Worm (Caenorhabditis elegans) whole organism, L4 larva: ENCODE results near the gene spt-5.

Experiments used
- D1046.2 ChIP-seq: fragments of 200-800 bp; sonication (Bioruptor generic); IDR thresholded peaks from 2 replicates; pipeline ENCODE4 v1.3.6; 2022; ENCODE audit warnings: missing genetic modification characterization, missing compliant biosample characterization
- F26F4.8 ChIP-seq: fragments of 200-800 bp; sonication (Bioruptor generic); conservative IDR thresholded peaks from 2 replicates; pipeline ENCODE4 v1.3.6; 2022; ENCODE audit warnings: missing genetic modification characterization, missing compliant biosample characterization
- F37D6.2 ChIP-seq: sonication (generic microtip); optimal IDR thresholded peaks from 2 replicates; lab custom pipeline; 2016; ENCODE audit warnings: mild to moderate bottlenecking, missing genetic modification characterization, missing compliant biosample characterization
- R02D3.7 ChIP-seq: fragments of 150-350 bp; sonication (generic microtip); optimal IDR thresholded peaks from 3 replicates; lab custom pipeline; 2014; ENCODE audit warnings: missing biosample characterization, missing genetic modification characterization
- T20F7.1 ChIP-seq: fragments of 200-800 bp; sonication (Bioruptor generic); optimal IDR thresholded peaks from 2 replicates; lab custom pipeline; 2018; ENCODE audit warnings: mild to moderate bottlenecking, missing genetic modification characterization, missing compliant biosample characterization
- Y48G9A.11 ChIP-seq: fragments of 200-800 bp; sonication (Bioruptor generic); IDR thresholded peaks from 2 replicates; pipeline ENCODE4 v1.3.6; 2022; ENCODE audit warnings: missing genetic modification reagents, missing genetic modification characterization, missing compliant biosample characterization
- Y5F2A.4 ChIP-seq: fragments of 200-800 bp; sonication (Bioruptor generic); optimal IDR thresholded peaks from 2 replicates; lab custom pipeline; 2018; ENCODE audit warnings: mild to moderate bottlenecking, missing genetic modification characterization, missing compliant biosample characterization
- ZK337.2 ChIP-seq: fragments of 200-800 bp; sonication (Bioruptor generic); IDR thresholded peaks from 2 replicates; pipeline ENCODE4 v1.3.6; 2022; ENCODE audit warnings: missing genetic modification reagents, missing genetic modification characterization, missing compliant biosample characterization
- aha-1 ChIP-seq: fragments of 150-350 bp; peaks from one replicate; lab custom pipeline; 2014; ENCODE audit warnings: missing biosample characterization, missing genetic modification characterization
- ceh-62 ChIP-seq: sonication (generic microtip); optimal IDR thresholded peaks from 2 replicates; lab custom pipeline; 2017; ENCODE audit warnings: missing biosample characterization, missing genetic modification characterization
- ceh-82 ChIP-seq: sonication (generic microtip); optimal IDR thresholded peaks from 2 replicates; lab custom pipeline; 2017; ENCODE audit warnings: missing biosample characterization, missing genetic modification characterization
- cey-2 ChIP-seq: sonication (generic microtip); optimal IDR thresholded peaks from 3 replicates; lab custom pipeline; 2017; ENCODE audit warnings: missing genetic modification characterization, mild to moderate bottlenecking, missing compliant biosample characterization, antibody characterized with exemption, borderline replicate concordance; ENCODE audit not compliant: insufficient read depth
- ctbp-1 ChIP-seq: fragments of 200-800 bp; sonication (Bioruptor generic); IDR thresholded peaks from 2 replicates; pipeline ENCODE4 v1.3.6; 2022; ENCODE audit warnings: missing genetic modification reagents, missing genetic modification characterization, missing compliant biosample characterization
- daf-16 ChIP-seq, 3 experiments: sonication (generic microtip); optimal IDR thresholded peaks; 2 replicates each; lab custom pipeline; 2016 to 2017; ENCODE audit warnings: missing genetic modification characterization in 3 of 3, missing genetic modification reagents in 3 of 3, mild to moderate bottlenecking in 2 of 3, missing compliant biosample characterization in 2 of 3, missing biosample characterization in 1 of 3, moderate library complexity in 1 of 3
- daf-19 ChIP-seq: fragments of 200-800 bp; sonication (Bioruptor generic); conservative IDR thresholded peaks from 2 replicates; pipeline ENCODE4 v1.3.6; 2022; ENCODE audit warnings: missing genetic modification characterization, missing compliant biosample characterization
- dmd-6 ChIP-seq: fragments of 200-800 bp; sonication (Bioruptor generic); IDR thresholded peaks from 2 replicates; pipeline ENCODE4 v1.3.6; 2022; ENCODE audit warnings: missing genetic modification reagents, missing genetic modification characterization, missing compliant biosample characterization
- dmd-9 ChIP-seq: fragments of 200-800 bp; sonication (Bioruptor generic); IDR thresholded peaks from 2 replicates; pipeline ENCODE4 v1.3.6; 2022; ENCODE audit warnings: missing genetic modification reagents, missing genetic modification characterization, missing compliant biosample characterization
- dpl-1 ChIP-seq: fragments of 150-350 bp; optimal IDR thresholded peaks from 2 replicates; lab custom pipeline; 2014; ENCODE audit warnings: missing biosample characterization, missing genetic modification reagents, missing genetic modification characterization
- dve-1 ChIP-seq: sonication (generic microtip); optimal IDR thresholded peaks from 2 replicates; lab custom pipeline; 2017; ENCODE audit warnings: antibody characterized with exemption, mild to moderate bottlenecking, missing genetic modification characterization, missing compliant biosample characterization; ENCODE audit not compliant: insufficient read depth
- egl-27 ChIP-seq: sonication (generic microtip); optimal IDR thresholded peaks from 3 replicates; lab custom pipeline; 2017; ENCODE audit warnings: missing biosample characterization, missing genetic modification reagents, missing genetic modification characterization
- fos-1 ChIP-seq: fragments of 150-350 bp; optimal IDR thresholded peaks from 2 replicates; lab custom pipeline; 2014; ENCODE audit warnings: missing biosample characterization, missing genetic modification characterization
- hlh-30 ChIP-seq: sonication (generic microtip); optimal IDR thresholded peaks from 2 replicates; lab custom pipeline; 2017; ENCODE audit warnings: antibody characterized with exemption, mild to moderate bottlenecking, missing genetic modification characterization, missing compliant biosample characterization; ENCODE audit not compliant: insufficient read depth
- lim-7 ChIP-seq: fragments of 200-800 bp; sonication (Bioruptor generic); IDR thresholded peaks from 2 replicates; pipeline ENCODE4 v1.3.6; 2022; ENCODE audit warnings: missing genetic modification characterization, missing compliant biosample characterization
- lin-13 ChIP-seq: fragments of 150-350 bp; optimal IDR thresholded peaks from 2 replicates; lab custom pipeline; 2014; ENCODE audit warnings: missing biosample characterization, missing genetic modification reagents, missing genetic modification characterization
- lin-38 ChIP-seq: fragments of 200-800 bp; sonication (Bioruptor generic); IDR thresholded peaks from 2 replicates; pipeline ENCODE4 v1.3.6; 2022; ENCODE audit warnings: missing genetic modification reagents, missing genetic modification characterization, missing compliant biosample characterization
- lin-39 ChIP-seq: fragments of 150-350 bp; optimal IDR thresholded peaks from 2 replicates; lab custom pipeline; 2014; ENCODE audit warnings: missing biosample characterization, missing genetic modification reagents, missing genetic modification characterization
- lsy-2 ChIP-seq, 2 experiments: fragments of 150-350 bp in 1 of 2; sonication (generic microtip) in 1 of 2; optimal IDR thresholded peaks; 2 replicates each; lab custom pipeline; 2014 to 2017; ENCODE audit warnings: missing biosample characterization in 2 of 2, missing genetic modification characterization in 2 of 2
- mep-1 ChIP-seq: fragments of 150-350 bp; sonication (generic microtip); optimal IDR thresholded peaks from 3 replicates; lab custom pipeline; 2014; ENCODE audit warnings: missing biosample characterization, missing genetic modification characterization
- mes-2 ChIP-seq: sonication (generic microtip); optimal IDR thresholded peaks from 2 replicates; lab custom pipeline; 2016; ENCODE audit warnings: missing genotype, mild to moderate bottlenecking, missing genetic modification characterization, missing compliant biosample characterization; ENCODE audit not compliant: poor library complexity, severe bottlenecking
- mxl-3 ChIP-seq: fragments of 200-800 bp; sonication (Bioruptor generic); optimal IDR thresholded peaks from 2 replicates; lab custom pipeline; 2018; ENCODE audit warnings: mild to moderate bottlenecking, missing genetic modification characterization, missing compliant biosample characterization
- nhr-102 ChIP-seq: sonication (generic microtip); optimal IDR thresholded peaks from 2 replicates; lab custom pipeline; 2016; ENCODE audit warnings: mild to moderate bottlenecking, missing genetic modification characterization, moderate library complexity, missing compliant biosample characterization
- nhr-11 ChIP-seq: fragments of 150-350 bp; optimal IDR thresholded peaks from 2 replicates; lab custom pipeline; 2014; ENCODE audit warnings: missing biosample characterization, missing genetic modification characterization
- nhr-237 ChIP-seq: sonication (generic microtip); optimal IDR thresholded peaks from 2 replicates; lab custom pipeline; 2017; ENCODE audit warnings: missing biosample characterization, missing genetic modification characterization
- nhr-25 ChIP-seq: sonication (generic microtip); optimal IDR thresholded peaks from 2 replicates; lab custom pipeline; 2017; ENCODE audit warnings: missing genetic modification characterization, mild to moderate bottlenecking, missing compliant biosample characterization, antibody characterized with exemption, moderate library complexity, borderline replicate concordance; ENCODE audit not compliant: insufficient read depth
- nhr-28 ChIP-seq: fragments of 150-350 bp; optimal IDR thresholded peaks from 2 replicates; lab custom pipeline; 2014; ENCODE audit warnings: missing biosample characterization, missing genetic modification characterization
- nhr-41 ChIP-seq: fragments of 200-800 bp; sonication (Bioruptor generic); IDR thresholded peaks from 2 replicates; pipeline ENCODE4 v1.3.6; 2022; ENCODE audit warnings: missing genetic modification reagents, missing genetic modification characterization, missing compliant biosample characterization
- php-3 ChIP-seq: fragments of 200-800 bp; sonication (Bioruptor generic); IDR thresholded peaks from 2 replicates; pipeline ENCODE4 v1.3.6; 2022; ENCODE audit warnings: missing genetic modification reagents, missing genetic modification characterization, missing compliant biosample characterization
- pqm-1 ChIP-seq: sonication (generic microtip); optimal IDR thresholded peaks from 2 replicates; lab custom pipeline; 2017; ENCODE audit warnings: missing biosample characterization, missing genetic modification characterization
- snpc-1.2 ChIP-seq: fragments of 200-800 bp; sonication (Bioruptor generic); IDR thresholded peaks from 2 replicates; pipeline ENCODE4 v1.3.6; 2022; ENCODE audit warnings: missing genetic modification reagents, missing genetic modification characterization, missing compliant biosample characterization
- unc-62 ChIP-seq, 3 experiments: fragments of 150-350 bp in 1 of 3; sonication (generic microtip); optimal IDR thresholded peaks in 2 of 3; peaks in 1 of 3; 1 replicate in 1 of 3; 2 replicates in 2 of 3; lab custom pipeline; 2014 to 2017; ENCODE audit warnings: missing biosample characterization in 3 of 3, missing genetic modification characterization in 3 of 3, missing genetic modification reagents in 3 of 3, missing genotype in 1 of 3
- zag-1 ChIP-seq: fragments of 150-350 bp; optimal IDR thresholded peaks from 2 replicates; lab custom pipeline; 2014; ENCODE audit warnings: missing biosample characterization, missing genetic modification characterization
- zip-2 ChIP-seq: fragments of 150-350 bp; optimal IDR thresholded peaks from 2 replicates; lab custom pipeline; 2014; ENCODE audit warnings: missing biosample characterization, missing genetic modification characterization
- ztf-7 ChIP-seq: fragments of 150-350 bp; optimal IDR thresholded peaks from 2 replicates; lab custom pipeline; 2014; ENCODE audit warnings: missing biosample characterization, missing genetic modification characterization

The spt-5 gene

DNA sequence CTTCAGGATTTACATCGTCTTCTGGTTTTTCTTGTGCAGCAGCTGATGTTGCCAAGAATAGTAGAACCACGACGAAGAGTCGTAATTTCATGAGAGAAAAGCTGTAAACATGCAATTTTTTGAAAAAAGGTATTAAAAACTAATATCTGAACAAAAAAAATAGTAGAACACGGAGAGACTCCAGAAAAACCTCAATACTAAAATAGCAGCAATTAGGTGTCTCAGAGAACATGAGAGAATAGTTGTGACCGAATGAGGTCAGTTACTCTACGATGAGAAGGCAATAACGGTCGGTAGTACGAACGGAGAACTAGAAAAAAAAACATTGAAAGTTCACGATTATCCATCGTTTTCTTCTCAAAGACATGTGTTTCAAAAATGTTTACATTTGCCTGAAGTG lies 22.2 kb upstream of the spt-5 start, which contains the start of gene tgn-38:
TSS of gene tgn-38 (minus strand) at position 101 of the 400 bp plus-strand sequence.
- TF ChIP-seq egl-27 = no peak
- TF ChIP-seq dmd-9 = no peak
- TF ChIP-seq lin-13 (GFP tag; lab: Kevin White, UChicago) = no peak
- TF ChIP-seq cey-2 (tag; lab: Kevin White, UChicago) = no peak
- TF ChIP-seq ZK337.2 (GFP tag; lab: Robert Waterston, UW) = no peak
- no peak for TF ChIP-seq daf-16 (GFP tag; optimal IDR thresholded peaks at IDR 0.05; lab: Kevin White, UChicago)
- no peak for TF ChIP-seq daf-16 (tag; optimal IDR thresholded peaks at IDR 0.05; lab: Kevin White, UChicago)
- no peak for TF ChIP-seq F37D6.2

DNA sequence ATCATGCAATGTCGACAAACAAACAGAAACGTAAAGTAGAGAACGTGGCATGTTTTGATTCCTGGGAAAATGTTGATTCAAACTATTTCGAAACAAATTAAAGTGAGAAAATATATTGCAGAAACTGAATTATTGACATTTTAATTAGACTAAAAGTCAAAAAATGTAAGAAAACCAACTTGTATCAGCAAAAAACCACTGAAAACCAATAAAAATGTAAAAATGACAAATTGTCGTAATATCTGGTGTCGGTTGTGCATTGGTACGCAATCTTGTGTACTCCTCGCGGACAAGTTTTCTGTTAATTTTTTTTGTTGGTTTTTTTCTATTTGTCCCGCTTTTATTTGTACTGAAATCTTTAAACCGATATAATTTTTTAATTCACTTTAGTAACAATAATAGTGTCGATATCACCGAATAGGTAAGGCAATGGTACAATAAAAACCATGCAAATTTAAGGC lies 21.5 kb upstream of the spt-5 start, which contains the start of gene T12G3.11:
TSS of gene T12G3.11 (minus strand) at position 51 of the 461 bp plus-strand sequence.
- TF ChIP-seq fos-1 (tag; lab: Kevin White, UChicago) = no peak
- TF ChIP-seq unc-62 (GFP tag; optimal IDR thresholded peaks at IDR 0.05 in 1 of 2; lab: Kevin White, UChicago) = no peak
- TF ChIP-seq unc-62 (tag; optimal IDR thresholded peaks at IDR 0.05; lab: Kevin White, UChicago) = no peak
- TF ChIP-seq dpl-1 (GFP tag; lab: Kevin White, UChicago) = peak; percentile 61
- TF ChIP-seq lsy-2 (tag; optimal IDR thresholded peaks at IDR 0.05; lab: Kevin White, UChicago) = peak in 1 of 2 experiments; percentile 79
- TF ChIP-seq lin-38 (GFP tag; lab: Robert Waterston, UW) = peak; percentile 42
- peak; percentile 29 for TF ChIP-seq mep-1
- no peak for TF ChIP-seq Y5F2A.4
- no peak for TF ChIP-seq zag-1
- no peak for TF ChIP-seq nhr-102 (tag; lab: Kevin White, UChicago)
- no peak for TF ChIP-seq zip-2 (tag; lab: Kevin White, UChicago)
- peak; percentile 12 for TF ChIP-seq hlh-30 (tag; lab: Kevin White, UChicago)
- no peak for TF ChIP-seq lin-39 (tag; lab: Kevin White, UChicago)
- TF ChIP-seq mxl-3 (GFP tag; lab: Kevin White, UChicago) = no peak
- peak; percentile 86 for TF ChIP-seq ztf-7
- peak; percentile 49 for TF ChIP-seq T20F7.1
- no peak for TF ChIP-seq nhr-237
- TF ChIP-seq F26F4.8 = no peak
- no peak for TF ChIP-seq ceh-82 (tag; lab: Kevin White, UChicago)
- peak; percentile 39 for TF ChIP-seq dve-1 (tag; lab: Kevin White, UChicago)
- no peak for TF ChIP-seq lim-7
- no peak for TF ChIP-seq R02D3.7
- TF ChIP-seq daf-16 (GFP tag; optimal IDR thresholded peaks at IDR 0.05; lab: Kevin White, UChicago) = no peak
- peak; percentile 44 for TF ChIP-seq daf-16 (tag; optimal IDR thresholded peaks at IDR 0.05; lab: Kevin White, UChicago)
- TF ChIP-seq dmd-6 (GFP tag; lab: Robert Waterston, UW) = 0 out of 2 replicates have a peak, but pooled peaks have one; percentile 8
- TF ChIP-seq, all 104 proteins: peak for 10

DNA sequence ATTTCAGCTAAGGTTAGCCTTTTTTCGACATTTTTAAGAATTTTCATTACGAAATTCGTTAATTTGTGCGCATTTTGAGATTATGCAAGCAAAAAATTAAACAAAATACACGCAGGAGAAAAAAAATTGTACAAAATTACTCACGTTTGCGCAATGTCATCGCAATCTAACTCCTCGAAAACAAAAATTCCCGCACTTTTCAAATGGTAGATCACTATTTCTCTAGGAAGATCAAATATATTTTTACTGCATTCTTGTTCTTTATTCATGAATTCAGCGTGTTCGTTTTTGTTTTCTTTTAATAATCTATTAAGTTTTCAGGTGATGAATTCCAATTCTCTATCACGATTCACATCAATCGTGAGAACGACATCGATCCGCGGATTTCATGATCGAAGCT lies 20.3 kb upstream of the spt-5 start, which contains the start of the genes T12G3.6 and mrpl-51:
TSS of gene T12G3.6 (minus strand) at position 269 of the 400 bp plus-strand sequence.
TSS of gene mrpl-51 (plus strand) at position 322 of the 400 bp plus-strand sequence.
- TF ChIP-seq Y48G9A.11 (GFP tag; lab: Robert Waterston, UW) = no peak
- TF ChIP-seq unc-62 (GFP tag; optimal IDR thresholded peaks at IDR 0.05 in 1 of 2; lab: Kevin White, UChicago) = peak in 1 of 2 experiments; percentile 63
- TF ChIP-seq unc-62 (tag; optimal IDR thresholded peaks at IDR 0.05; lab: Kevin White, UChicago) = no peak
- TF ChIP-seq ceh-82 (tag; lab: Kevin White, UChicago) = no peak
- no peak for TF ChIP-seq php-3 (GFP tag; lab: Robert Waterston, UW)
- peak; percentile 38 for TF ChIP-seq aha-1 (tag; lab: Kevin White, UChicago)
- TF ChIP-seq dve-1 (tag; lab: Kevin White, UChicago) = no peak
- no peak for TF ChIP-seq nhr-25 (tag; lab: Kevin White, UChicago)

DNA sequence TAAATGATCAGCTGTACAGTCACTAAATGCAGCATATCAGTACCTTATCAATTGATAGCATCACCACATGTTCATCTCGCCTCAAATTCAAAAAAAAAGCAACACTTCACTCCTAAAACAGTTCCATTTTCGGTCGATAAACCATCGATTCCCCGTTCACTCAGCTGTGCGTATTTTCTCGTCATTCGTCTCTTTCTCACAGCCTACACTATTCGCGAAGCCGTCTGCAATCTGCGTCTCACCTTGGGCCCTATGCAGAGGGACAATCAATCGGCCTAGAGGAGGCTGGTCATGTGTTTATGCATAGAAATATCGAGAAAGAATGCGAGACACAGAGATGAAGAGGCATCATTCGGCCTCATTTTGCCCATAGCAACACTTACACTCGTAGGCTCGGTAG lies 18.9 kb upstream of the spt-5 start:
- no peak for TF ChIP-seq snpc-1.2 (GFP tag; lab: Robert Waterston, UW)
- TF ChIP-seq ctbp-1 (GFP tag; lab: Robert Waterston, UW) = peak; percentile 26; the same call in 1 of the 2 replicates
- TF ChIP-seq mes-2 (tag; lab: Kevin White, UChicago) = peak; percentile 74
- peak; percentile 91 for TF ChIP-seq nhr-11
- TF ChIP-seq lin-38 (GFP tag; lab: Robert Waterston, UW) = peak; percentile 73
- TF ChIP-seq daf-19 (GFP tag; lab: Robert Waterston, UW) = no peak
- no peak for TF ChIP-seq ZK337.2 (GFP tag; lab: Robert Waterston, UW)
- TF ChIP-seq pqm-1 (tag; lab: Kevin White, UChicago) = peak; percentile 95
- peak; percentile 49 for TF ChIP-seq fos-1 (tag; lab: Kevin White, UChicago)
- TF ChIP-seq mep-1 = peak; percentile 94
- TF ChIP-seq nhr-41 (GFP tag; lab: Robert Waterston, UW) = peak; percentile 20; the same call in 1 of the 2 replicates
- TF ChIP-seq egl-27 = no peak
- no peak for TF ChIP-seq Y48G9A.11 (GFP tag; lab: Robert Waterston, UW)
- TF ChIP-seq D1046.2 (GFP tag; lab: Robert Waterston, UW) = no peak; the same call in 1 of the 2 replicates
- TF ChIP-seq ceh-62 (tag; lab: Kevin White, UChicago) = no peak
- TF ChIP-seq nhr-28 (tag; lab: Kevin White, UChicago) = peak; percentile 89
